Fruit fly (Drosophila melanogaster) whole organism, adult: Measurements from ENCODE around the gene CG34282.
A peak's percentile ranks its signal among the peaks of the same experiment; 100 is the strongest.

Experiments used
- CG11617 ChIP-seq: fragments of 200-800 bp; sonication (Bioruptor generic); optimal IDR thresholded peaks from 2 replicates; lab custom pipeline; 2017; ENCODE audit warnings: mild to moderate bottlenecking, missing biosample characterization, missing genetic modification reagents, missing genetic modification characterization
- CG12768 ChIP-seq: fragments of 200-800 bp; sonication (Bioruptor generic); optimal IDR thresholded peaks from 2 replicates; lab custom pipeline; 2017; ENCODE audit warnings: missing biosample characterization, missing genetic modification characterization, mild to moderate bottlenecking, moderate library complexity, missing genetic modification reagents
- CG14711 ChIP-seq: fragments of 200-800 bp; sonication (Bioruptor generic); optimal IDR thresholded peaks from 2 replicates; lab custom pipeline; 2018; ENCODE audit warnings: missing biosample characterization, mild to moderate bottlenecking, missing genetic modification characterization, moderate library complexity
- CG1620 ChIP-seq: fragments of 200-800 bp; sonication (Bioruptor generic); optimal IDR thresholded peaks from 2 replicates; lab custom pipeline; 2016; ENCODE audit warnings: missing biosample characterization, missing genetic modification characterization
- CG33017 ChIP-seq: fragments of 200-800 bp; sonication (Bioruptor generic); optimal IDR thresholded peaks from 2 replicates; lab custom pipeline; 2018; ENCODE audit warnings: missing biosample characterization, mild to moderate bottlenecking, missing genetic modification characterization, moderate library complexity
- CG5204 ChIP-seq: fragments of 200-800 bp; sonication (Bioruptor generic); optimal IDR thresholded peaks from 2 replicates; lab custom pipeline; 2016; ENCODE audit warnings: missing biosample characterization, missing genetic modification characterization
- CG7045 ChIP-seq: fragments of 200-800 bp; sonication (Bioruptor generic); optimal IDR thresholded peaks from 2 replicates; lab custom pipeline; 2017; ENCODE audit warnings: missing biosample characterization, mild to moderate bottlenecking, missing genetic modification characterization
- CG7101 ChIP-seq: fragments of 200-800 bp; sonication (Bioruptor generic); optimal IDR thresholded peaks from 2 replicates; lab custom pipeline; 2018; ENCODE audit warnings: missing biosample characterization, mild to moderate bottlenecking, missing genetic modification characterization, moderate library complexity
- Clk ChIP-seq: fragments of 200-800 bp; sonication (Bioruptor generic); optimal IDR thresholded peaks from 2 replicates; lab custom pipeline; 2017; ENCODE audit warnings: missing biosample characterization, missing genetic modification characterization
- Crg-1 ChIP-seq: fragments of 200-800 bp; sonication (Bioruptor generic); optimal IDR thresholded peaks from 2 replicates; lab custom pipeline; 2016; ENCODE audit warnings: missing biosample characterization, missing genetic modification characterization
- Hr96 ChIP-seq: fragments of 200-800 bp; sonication (Bioruptor generic); optimal IDR thresholded peaks from 2 replicates; lab custom pipeline; 2016; ENCODE audit warnings: missing biosample characterization, missing genetic modification characterization
- Mnt ChIP-seq: fragments of 200-800 bp; sonication (Bioruptor generic); optimal IDR thresholded peaks from 2 replicates; lab custom pipeline; 2016; ENCODE audit warnings: missing biosample characterization, mild to moderate bottlenecking, missing genetic modification characterization
- bab1 ChIP-seq: fragments of 200-800 bp; sonication (Bioruptor generic); optimal IDR thresholded peaks from 3 replicates; lab custom pipeline; 2019; ENCODE audit warnings: missing biosample characterization, mild to moderate bottlenecking, missing genetic modification characterization, moderate library complexity
- cic ChIP-seq: fragments of 200-800 bp; sonication (Bioruptor generic); optimal IDR thresholded peaks from 2 replicates; lab custom pipeline; 2017; ENCODE audit warnings: missing biosample characterization, mild to moderate bottlenecking, missing genetic modification characterization, moderate library complexity
- cnc ChIP-seq, 2 experiments: fragments of >200 bp; optimal IDR thresholded peaks; 2 replicates each; lab custom pipeline; 2017
- kay ChIP-seq: fragments of 200-800 bp; sonication (Bioruptor generic); peaks from one replicate; lab custom pipeline; 2016; ENCODE audit warnings: missing biosample characterization, missing genetic modification characterization, borderline replicate concordance
- ovo ChIP-seq: fragments of 200-800 bp; sonication (Bioruptor generic); optimal IDR thresholded peaks from 2 replicates; lab custom pipeline; 2016; ENCODE audit warnings: missing biosample characterization, missing genetic modification characterization
- pad ChIP-seq: fragments of 200-800 bp; sonication (Bioruptor generic); optimal IDR thresholded peaks from 3 replicates; lab custom pipeline; 2017; ENCODE audit warnings: missing biosample characterization, missing genetic modification characterization, mild to moderate bottlenecking, moderate library complexity, missing genetic modification reagents
- tj ChIP-seq: fragments of 200-800 bp; sonication (Bioruptor generic); optimal IDR thresholded peaks from 3 replicates; lab custom pipeline; 2017; ENCODE audit warnings: missing biosample characterization, mild to moderate bottlenecking, missing genetic modification characterization, moderate library complexity
- toe ChIP-seq: fragments of 200-800 bp; sonication (Bioruptor generic); optimal IDR thresholded peaks from 2 replicates; lab custom pipeline; 2016; ENCODE audit warnings: missing biosample characterization, missing genetic modification characterization

Gene CG34282

DNA sequence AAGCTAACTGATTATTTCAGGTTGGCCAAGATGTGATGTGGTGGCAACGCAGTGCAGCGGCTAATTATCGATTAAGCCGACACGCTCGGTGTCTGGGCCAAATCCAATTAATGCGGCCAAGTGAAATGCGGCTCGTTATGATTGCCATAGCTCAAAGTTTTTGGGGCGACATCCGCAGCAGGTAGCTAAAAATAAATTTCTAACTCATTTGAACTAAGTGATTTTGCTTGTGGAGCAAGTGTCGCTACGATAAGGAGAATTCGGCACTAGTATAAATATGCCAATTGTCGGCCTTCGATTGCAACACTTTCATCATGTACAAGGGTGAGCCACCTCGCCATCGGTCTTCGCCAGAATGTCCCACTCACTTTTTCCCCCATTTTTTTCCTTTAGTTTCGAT is at the start of gene CG34282:
Gene CG34282 (plus strand): TSS at position 301 of the 400 bp plus-strand sequence.
- TF ChIP-seq Mnt (GFP tag; lab: Kevin White, UChicago) (no peak), CG5204 (GFP tag; lab: Kevin White, UChicago) (no peak), CG7045 (GFP tag; lab: Kevin White, UChicago) (no peak), Clk (GFP tag; lab: Kevin White, UChicago) (no peak), CG7101 (tag; lab: Kevin White, UChicago) (no peak), pad (no peak)

DNA sequence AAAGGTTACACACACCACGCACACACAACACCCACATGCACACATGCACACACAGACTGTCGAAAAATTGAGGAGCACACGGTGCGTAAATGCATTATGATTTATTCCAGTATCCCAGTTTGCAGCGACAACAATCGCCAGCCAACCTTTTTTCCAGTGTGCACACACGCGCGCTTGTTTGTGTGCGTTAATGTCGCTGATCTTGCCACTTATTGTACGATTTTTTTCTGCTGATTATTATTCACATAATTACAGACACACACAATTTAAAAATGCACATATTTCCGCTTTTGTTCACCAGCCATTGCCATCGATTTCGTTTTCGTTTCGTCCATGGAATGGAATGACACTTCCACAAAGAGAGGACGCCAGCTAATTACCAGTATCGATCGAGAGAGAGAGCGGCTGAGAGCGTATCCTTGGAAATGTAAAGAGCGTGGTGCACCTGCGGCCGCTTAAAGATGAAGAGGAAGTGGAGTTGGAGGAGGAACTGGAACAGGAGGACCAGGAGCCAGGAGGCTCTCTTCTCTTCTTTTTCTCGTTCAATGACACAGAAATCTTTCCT is 36.6 kb upstream of the CG34282 start:
- no peak for TF ChIP-seq ovo
- no peak for TF ChIP-seq CG12768 (GFP tag; lab: Kevin White, UChicago)
- no peak for TF ChIP-seq Crg-1
- TF ChIP-seq CG5204 (GFP tag; lab: Kevin White, UChicago) = no peak
- no peak for TF ChIP-seq bab1 (GFP tag; lab: Kevin White, UChicago)

DNA sequence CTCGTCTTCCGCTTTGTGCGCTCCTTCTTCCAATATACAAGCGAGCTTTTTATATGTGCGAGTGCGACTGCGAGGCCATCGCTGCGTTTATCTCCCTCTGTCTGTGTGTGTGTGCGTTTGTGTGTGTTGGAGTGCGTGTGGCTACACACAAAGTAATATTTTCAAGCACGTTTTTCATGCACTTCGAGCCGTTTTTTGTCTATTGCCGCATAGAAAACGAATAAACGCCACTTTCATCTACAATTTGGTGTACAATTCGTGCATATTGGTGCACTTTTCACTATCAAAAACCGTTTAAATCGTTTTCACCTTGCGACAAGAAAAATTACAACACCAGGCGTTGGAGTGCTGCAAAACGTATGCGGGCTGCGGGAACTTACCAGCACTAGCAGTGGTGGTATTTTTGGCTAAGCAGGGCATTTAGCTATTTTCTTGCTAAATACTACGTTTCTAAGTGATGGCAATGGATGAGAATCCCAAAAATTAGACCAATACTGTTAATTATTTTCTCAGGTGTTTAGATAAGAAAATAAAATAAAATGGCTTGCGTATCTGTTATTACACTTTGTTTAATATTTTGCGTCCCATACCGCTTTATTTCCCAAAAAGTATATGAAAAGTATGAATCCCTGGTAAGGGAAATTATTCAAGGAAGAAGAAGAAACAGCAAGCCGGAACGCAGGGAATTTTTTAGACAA is 36.0 kb upstream of the CG34282 start, which contains the start of the genes CG31224 and CstF64:
Gene CG31224 (minus strand): TSS at position 365 of the 698 bp plus-strand sequence.
Gene CstF64 (plus strand): TSS at position 674 of the 698 bp plus-strand sequence.
- TF ChIP-seq CG33017 (peak; percentile 67), CG7101 (tag; lab: Kevin White, UChicago) (peak; percentile 85), cnc (optimal IDR thresholded peaks at IDR 0.05; lab: Kevin White, UChicago) (no peak), toe (GFP tag; lab: Kevin White, UChicago) (peak; percentile 94), Clk (GFP tag; lab: Kevin White, UChicago) (peak; percentile 84), cic (GFP tag; lab: Kevin White, UChicago) (peak; percentile 58), kay (no peak), Hr96 (GFP tag; lab: Kevin White, UChicago) (peak; percentile 91), CG14711 (tag; lab: Kevin White, UChicago) (peak; percentile 79), CG11617 (peak; percentile 82), CG12768 (GFP tag; lab: Kevin White, UChicago) (peak; percentile 89), CG5204 (GFP tag; lab: Kevin White, UChicago) (peak; percentile 93), Crg-1 (peak; percentile 93), tj (GFP tag; lab: Kevin White, UChicago) (peak; percentile 62), CG7045 (GFP tag; lab: Kevin White, UChicago) (peak; percentile 79), bab1 (GFP tag; lab: Kevin White, UChicago) (peak; percentile 82), ovo (peak; percentile 83), Mnt (GFP tag; lab: Kevin White, UChicago) (peak; percentile 86), pad (peak; percentile 84), CG1620 (peak; percentile 94)

DNA sequence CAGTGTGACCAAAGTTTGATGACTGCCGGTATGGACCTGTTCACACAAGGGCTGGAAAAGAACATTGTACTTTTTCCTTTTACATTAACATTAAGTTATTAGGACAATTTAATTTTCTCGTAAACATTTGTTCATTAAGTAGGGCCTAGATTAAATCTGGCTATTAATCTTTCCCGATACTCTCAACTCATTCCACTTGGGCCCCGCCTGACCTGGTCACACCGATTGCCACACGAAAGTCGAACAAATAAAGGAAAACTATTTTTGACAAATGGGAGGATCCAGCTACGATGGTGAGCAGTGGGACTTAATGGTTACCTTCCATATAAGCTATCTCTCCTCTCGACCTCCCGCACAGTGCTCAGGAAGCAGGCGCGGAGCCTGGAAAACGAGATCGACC is 31.5 kb upstream of the CG34282 start, which contains the start of the genes Cpsf73 and Gos28:
Gene Cpsf73 (minus strand): TSS at position 28 of the 400 bp plus-strand sequence.
Gene Gos28 (plus strand): TSS at position 214 of the 400 bp plus-strand sequence.
- TF ChIP-seq Hr96 (GFP tag; lab: Kevin White, UChicago) = no peak
- no peak for TF ChIP-seq toe (GFP tag; lab: Kevin White, UChicago)
- TF ChIP-seq kay = no peak
- no peak for TF ChIP-seq CG5204 (GFP tag; lab: Kevin White, UChicago)
- no peak for TF ChIP-seq ovo
- TF ChIP-seq Clk (GFP tag; lab: Kevin White, UChicago) = no peak
- TF ChIP-seq cnc (optimal IDR thresholded peaks at IDR 0.05; lab: Kevin White, UChicago) = no peak
- no peak for TF ChIP-seq CG33017
- TF ChIP-seq Mnt (GFP tag; lab: Kevin White, UChicago) = peak; percentile 5
- no peak for TF ChIP-seq tj (GFP tag; lab: Kevin White, UChicago)
- peak; percentile 24 for TF ChIP-seq CG11617
- no peak for TF ChIP-seq cic (GFP tag; lab: Kevin White, UChicago)
- peak; percentile 26 for TF ChIP-seq bab1 (GFP tag; lab: Kevin White, UChicago)
- TF ChIP-seq CG1620 = no peak
- TF ChIP-seq CG14711 (tag; lab: Kevin White, UChicago) = peak; percentile 37
- no peak for TF ChIP-seq CG12768 (GFP tag; lab: Kevin White, UChicago)
- peak; percentile 41 for TF ChIP-seq Crg-1
- no peak for TF ChIP-seq CG7045 (GFP tag; lab: Kevin White, UChicago)
- no peak for TF ChIP-seq pad
- peak; percentile 37 for TF ChIP-seq CG7101 (tag; lab: Kevin White, UChicago)

DNA sequence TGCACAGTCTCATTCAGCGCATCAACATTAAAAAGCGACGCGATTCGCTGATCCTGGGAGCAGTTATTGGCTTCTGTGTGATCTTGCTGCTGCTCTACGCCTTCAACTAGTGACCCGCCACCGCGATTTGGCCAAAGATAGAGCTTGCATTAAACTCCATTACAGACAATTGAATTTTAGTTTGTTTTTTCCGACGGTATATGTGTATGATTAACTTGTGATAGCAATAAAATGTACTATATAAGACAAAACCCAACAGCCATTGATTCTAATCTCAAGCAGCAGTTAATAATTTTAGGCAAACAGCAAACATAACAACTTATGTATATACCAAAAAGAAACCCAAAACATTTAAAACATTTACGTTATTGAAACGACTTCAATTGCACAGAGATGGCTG is 30.0 kb upstream of the CG34282 start, which contains the start of gene CG31231:
Gene CG31231 (plus strand): TSS at position 301 of the 400 bp plus-strand sequence.
- no peak for TF ChIP-seq tj (GFP tag; lab: Kevin White, UChicago)
- TF ChIP-seq ovo = no peak
- no peak for TF ChIP-seq bab1 (GFP tag; lab: Kevin White, UChicago)
- TF ChIP-seq toe (GFP tag; lab: Kevin White, UChicago) = no peak
- no peak for TF ChIP-seq CG33017
- TF ChIP-seq pad = no peak
- TF ChIP-seq cic (GFP tag; lab: Kevin White, UChicago) = no peak
- TF ChIP-seq kay = no peak
- no peak for TF ChIP-seq CG12768 (GFP tag; lab: Kevin White, UChicago)
- no peak for TF ChIP-seq Mnt (GFP tag; lab: Kevin White, UChicago)

DNA sequence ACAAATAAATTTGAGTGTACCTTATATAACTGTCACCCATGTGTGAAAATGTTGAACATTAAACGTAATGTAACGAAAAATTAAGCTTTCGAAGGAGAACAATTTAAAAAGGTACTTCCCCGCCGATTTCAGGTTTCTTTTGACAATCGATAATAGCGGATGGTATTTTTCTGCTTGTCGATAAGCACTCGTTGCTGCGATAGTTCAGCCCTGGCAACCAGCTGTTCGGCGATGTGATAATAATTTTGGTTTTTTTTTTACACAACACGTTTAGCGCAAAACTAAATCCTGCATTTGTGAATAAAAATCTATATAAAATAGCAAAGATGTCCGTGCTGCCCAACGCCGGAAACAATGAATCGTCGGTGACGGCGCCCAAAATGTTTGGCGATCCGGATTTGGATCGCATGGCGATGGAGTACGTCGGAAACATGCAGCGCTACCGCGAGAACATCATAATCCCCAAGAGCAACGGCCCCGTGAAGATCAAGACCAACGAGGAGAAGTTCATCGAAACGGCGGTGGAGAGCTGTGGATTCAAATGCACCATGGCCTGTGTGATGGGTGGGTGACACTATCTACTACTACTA is 27.3 kb upstream of the CG34282 start, which contains the start of gene CG31229:
Gene CG31229 (plus strand): TSS at position 194 of the 590 bp plus-strand sequence.
- TF ChIP-seq CG7045 (GFP tag; lab: Kevin White, UChicago) (no peak), bab1 (GFP tag; lab: Kevin White, UChicago) (peak; percentile 53), CG11617 (peak; percentile 14)
